Worm (Caenorhabditis elegans) whole organism, L1 larva: ENCODE results near the gene M05D6.1.

Experiments used
- ceh-90 ChIP-seq: sonication (generic microtip); optimal IDR thresholded peaks from 2 replicates; lab custom pipeline; 2016; ENCODE audit warnings: missing genetic modification characterization, missing compliant biosample characterization
- fos-1 ChIP-seq: fragments of 150-350 bp; optimal IDR thresholded peaks from 2 replicates; lab custom pipeline; 2014; ENCODE audit warnings: missing biosample characterization, missing genetic modification characterization
- lin-15B ChIP-seq: fragments of 150-350 bp; sonication (generic microtip); optimal IDR thresholded peaks from 3 replicates; lab custom pipeline; 2014; ENCODE audit warnings: missing biosample characterization, missing genetic modification characterization
- lir-3 ChIP-seq: sonication (generic microtip); optimal IDR thresholded peaks from 2 replicates; lab custom pipeline; 2016; ENCODE audit warnings: mild to moderate bottlenecking, missing genetic modification characterization, moderate library complexity, missing compliant biosample characterization; ENCODE audit not compliant: poor library complexity
- skn-1 ChIP-seq: fragments of 150-350 bp; optimal IDR thresholded peaks from 2 replicates; lab custom pipeline; 2014; ENCODE audit warnings: missing biosample characterization, missing genetic modification characterization

DNA sequence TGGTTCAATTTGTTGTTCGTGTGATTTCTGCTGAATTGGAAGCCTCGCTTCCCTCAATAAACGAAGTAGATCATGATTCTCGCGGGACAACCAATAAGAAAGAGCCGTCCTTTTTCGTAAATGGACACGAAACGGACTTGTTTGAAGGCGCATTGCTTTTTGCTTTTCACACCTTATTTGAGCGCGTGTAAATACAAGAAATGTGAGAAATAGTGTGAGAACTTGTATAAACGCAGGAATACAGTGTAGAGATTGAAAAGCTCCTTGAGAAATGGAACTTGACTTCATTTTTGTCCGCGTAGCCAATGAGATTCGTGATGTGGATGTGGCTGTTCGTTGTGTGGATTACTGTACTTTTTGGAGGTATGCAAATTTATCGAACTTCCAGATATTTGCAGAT lies 45.4 kb upstream of the M05D6.1 start, which contains the start of gene cht-2:
- TF ChIP-seq fos-1 (tag; lab: Kevin White, UChicago) (no peak), ceh-90 (tag; lab: Kevin White, UChicago) (no peak), skn-1 (tag; lab: Kevin White, UChicago) (no peak), lir-3 (tag; lab: Kevin White, UChicago) (no peak), lin-15B (tag; lab: Kevin White, UChicago) (no peak)
